Worm (Caenorhabditis elegans): ENCODE data around the gene F36H9.10.

- no peak for TF ChIP-seq egl-27 (tag; optimal IDR thresholded peaks at IDR 0.05)
- no peak for TF ChIP-seq nhr-28 (tag; optimal IDR thresholded peaks at IDR 0.05)
- TF ChIP-seq isw-1 (GFP tag; IDR thresholded peaks at IDR 0.05), result no peak
- no peak for TF ChIP-seq zag-1 (tag; optimal IDR thresholded peaks at IDR 0.05)
- no peak for TF ChIP-seq elt-3 (tag; optimal IDR thresholded peaks at IDR 0.05)
- TF ChIP-seq nhr-12 (tag; optimal IDR thresholded peaks at IDR 0.05), result no peak
- no peak for TF ChIP-seq aha-1 (tag; optimal IDR thresholded peaks at IDR 0.05)
- no peak for TF ChIP-seq unc-62 (GFP tag; optimal IDR thresholded peaks at IDR 0.05)
- TF ChIP-seq grh-1 (GFP tag; IDR thresholded peaks at IDR 0.05), result no peak
Observed at ce11 chrV:1811035-1811434, 13.0 kb downstream of the F36H9.10 start, which contains the start of gene Y46H3A.4.
